Fruit fly (Drosophila melanogaster): Measurements from ENCODE around the gene CG6041.

Gene CG6041

dm6 chrX:5905086-5905400, 42.9 kb upstream of the CG6041 start (continued):
- no peak for TF ChIP-seq Sox14 (GFP tag; optimal IDR thresholded peaks at IDR 0.05)
- peak; percentile 62 for TF ChIP-seq CG32006 (GFP tag; optimal IDR thresholded peaks at IDR 0.05)
- TF ChIP-seq CG6163 (GFP tag; IDR thresholded peaks at IDR 0.05): no peak
- no peak for TF ChIP-seq OdsH (GFP tag; optimal IDR thresholded peaks at IDR 0.05)
- peak; percentile 13 for TF ChIP-seq acj6 (GFP tag; optimal IDR thresholded peaks at IDR 0.05)
- TF ChIP-seq CG10631 (GFP tag; optimal IDR thresholded peaks at IDR 0.05): peak; percentile 11
- no peak for TF ChIP-seq Hr4 (GFP tag; optimal IDR thresholded peaks at IDR 0.05)
- no peak for TF ChIP-seq svp (GFP tag)
- no peak for TF ChIP-seq Blimp-1 (GFP tag; optimal IDR thresholded peaks at IDR 0.05)
- no peak for TF ChIP-seq CG8319 (GFP tag; optimal IDR thresholded peaks at IDR 0.05)

- no peak for TF ChIP-seq CG1621 (tag; optimal IDR thresholded peaks at IDR 0.05)
- no peak for TF ChIP-seq CG6163 (GFP tag; IDR thresholded peaks at IDR 0.05)
- peak; percentile 5 for TF ChIP-seq dsx (GFP tag; optimal IDR thresholded peaks at IDR 0.05; ENCODE audit: poor library complexity, severe bottlenecking)
- TF ChIP-seq Sox102F (GFP tag; optimal IDR thresholded peaks at IDR 0.05): no peak
- peak; percentile 55 for TF ChIP-seq svp (GFP tag)
Observed at dm6 chrX:5905446-5905845, 42.5 kb upstream of the CG6041 start, which contains the start of gene CG4020. CG4020 (plus strand) TSS chrX:5905746.

dm6 chrX:5907916-5908315, 40.0 kb upstream of the CG6041 start, which contains the start of gene CG12236:
CG12236 (plus strand) TSS chrX:5908135.
- TF ChIP-seq cyc (GFP tag; optimal IDR thresholded peaks at IDR 0.05) (peak; percentile 48), Eip93F (GFP tag; optimal IDR thresholded peaks at IDR 0.05) (no peak), Met (GFP tag; optimal IDR thresholded peaks at IDR 0.05) (peak; percentile 24), Hr39 (GFP tag; optimal IDR thresholded peaks at IDR 0.05) (peak; percentile 43), net (GFP tag; optimal IDR thresholded peaks at IDR 0.05) (no peak), CG6854 (GFP tag; optimal IDR thresholded peaks at IDR 0.05) (no peak), ss (GFP tag; optimal IDR thresholded peaks at IDR 0.05) (no peak), Sox15 (GFP tag; optimal IDR thresholded peaks at IDR 0.05) (no peak), CG9139 (GFP tag; optimal IDR thresholded peaks at IDR 0.05) (no peak), Blimp-1 (GFP tag; optimal IDR thresholded peaks at IDR 0.05) (peak; percentile 20), CG15336 (GFP tag; IDR thresholded peaks at IDR 0.05) (no peak), CG4318 (GFP tag; optimal IDR thresholded peaks at IDR 0.05) (no peak), spab (GFP tag; optimal IDR thresholded peaks at IDR 0.05) (no peak), Hr4 (GFP tag; optimal IDR thresholded peaks at IDR 0.05) (no peak), CG7368 (GFP tag; optimal IDR thresholded peaks at IDR 0.05) (no peak), CG6163 (GFP tag; IDR thresholded peaks at IDR 0.05) (no peak), CG1621 (tag; optimal IDR thresholded peaks at IDR 0.05) (peak; percentile 54), CG8632 (GFP tag; optimal IDR thresholded peaks at IDR 0.05) (no peak), CG3919 (GFP tag; optimal IDR thresholded peaks at IDR 0.05) (peak; percentile 33), CG6808 (GFP tag; optimal IDR thresholded peaks at IDR 0.05) (peak; percentile 21), esn (GFP tag; optimal IDR thresholded peaks at IDR 0.05) (peak; percentile 41), Hr38 (GFP tag; optimal IDR thresholded peaks at IDR 0.05) (no peak), OdsH (GFP tag; optimal IDR thresholded peaks at IDR 0.05) (no peak), CG6792 (GFP tag; optimal IDR thresholded peaks at IDR 0.05) (no peak), pdm3 (GFP tag; optimal IDR thresholded peaks at IDR 0.05) (no peak), CG11902 (GFP tag; optimal IDR thresholded peaks at IDR 0.05) (no peak), topi (GFP tag; optimal IDR thresholded peaks at IDR 0.05) (peak; percentile 39), CG3032 (tag; optimal IDR thresholded peaks at IDR 0.05) (peak; percentile 26), dac (GFP tag; optimal IDR thresholded peaks at IDR 0.05) (no peak), CG10631 (GFP tag; optimal IDR thresholded peaks at IDR 0.05) (no peak), Sox14 (GFP tag; optimal IDR thresholded peaks at IDR 0.05) (peak; percentile 46), CG11762 (GFP tag; optimal IDR thresholded peaks at IDR 0.05; ENCODE audit: insufficient read depth) (no peak), Ets21C (GFP tag; optimal IDR thresholded peaks at IDR 0.05) (no peak), Sox102F (GFP tag; optimal IDR thresholded peaks at IDR 0.05) (no peak), Eip78C (GFP tag) (peak; percentile 48), lz (GFP tag; optimal IDR thresholded peaks at IDR 0.05) (peak; percentile 15), achi (GFP tag; optimal IDR thresholded peaks at IDR 0.05) (no peak), CG34406 (GFP tag; optimal IDR thresholded peaks at IDR 0.05) (no peak), eg (GFP tag; IDR thresholded peaks at IDR 0.05) (0 out of 3 replicates have a peak, but pooled peaks have one; percentile 32), CG32006 (GFP tag; optimal IDR thresholded peaks at IDR 0.05) (no peak), salr (GFP tag; optimal IDR thresholded peaks at IDR 0.05) (no peak), acj6 (GFP tag; optimal IDR thresholded peaks at IDR 0.05) (no peak), svp (GFP tag) (no peak), CG8119 (GFP tag; IDR thresholded peaks at IDR 0.05) (no peak), CG8319 (GFP tag; optimal IDR thresholded peaks at IDR 0.05) (no peak), Ets96B (tag; optimal IDR thresholded peaks at IDR 0.05) (no peak)

All from whole organism, prepupa.